Worm (Caenorhabditis elegans): Measurements from ENCODE around the gene Y94H6A.3.

The Y94H6A.3 gene

ce11 chrIV:2708329-2708965 is 32.1 kb downstream of the Y94H6A.3 start:
- peak; percentile 97 for TF ChIP-seq nhr-71 (tag; optimal IDR thresholded peaks at IDR 0.05)
- TF ChIP-seq dsc-1 (tag; optimal IDR thresholded peaks at IDR 0.05) = peak; percentile 73
- TF ChIP-seq nhr-77 (tag; optimal IDR thresholded peaks at IDR 0.05) = peak; percentile 62
- peak; percentile 86 to 90 for TF ChIP-seq lsy-2 (tag; optimal IDR thresholded peaks at IDR 0.05)
- peak; percentile 34 for TF ChIP-seq ceh-8 (GFP tag; optimal IDR thresholded peaks at IDR 0.05)
- peak; percentile 10 for TF ChIP-seq fkh-4 (tag; optimal IDR thresholded peaks at IDR 0.05; ENCODE audit: borderline replicate concordance)
- TF ChIP-seq unc-86 (tag; optimal IDR thresholded peaks at IDR 0.05) = peak; percentile 94
- peak; percentile 95 for TF ChIP-seq snu-23 (GFP tag; optimal IDR thresholded peaks at IDR 0.05)
- TF ChIP-seq irx-1 (tag; optimal IDR thresholded peaks at IDR 0.05) = peak; percentile 74
- peak; percentile 42 for TF ChIP-seq zip-4 (GFP tag; optimal IDR thresholded peaks at IDR 0.05)
- TF ChIP-seq nhr-11 (tag; optimal IDR thresholded peaks at IDR 0.05) = peak; percentile 47
- peak; percentile 83 for TF ChIP-seq pax-3 (tag; optimal IDR thresholded peaks at IDR 0.05)
- TF ChIP-seq fkh-8 (tag; optimal IDR thresholded peaks at IDR 0.05) = peak; percentile 97
- no peak for TF ChIP-seq nhr-76 (tag; optimal IDR thresholded peaks at IDR 0.05)
- no peak for TF ChIP-seq ceh-63 (GFP tag; optimal IDR thresholded peaks at IDR 0.05)
- peak; percentile 46 for TF ChIP-seq ceh-90 (tag; optimal IDR thresholded peaks at IDR 0.05)
- TF ChIP-seq lin-39 (tag; optimal IDR thresholded peaks at IDR 0.05) = no peak
- TF ChIP-seq efl-1 (optimal IDR thresholded peaks at IDR 0.05) = peak; percentile 84 to 90
- peak; percentile 63 to 96 for TF ChIP-seq efl-1 (GFP tag; optimal IDR thresholded peaks at IDR 0.05 in 1 of 2)
- no peak for TF ChIP-seq ceh-88 (GFP tag; IDR thresholded peaks at IDR 0.05)
- no peak for TF ChIP-seq efl-3 (GFP tag; optimal IDR thresholded peaks at IDR 0.05)
- TF ChIP-seq mdl-1 (tag; optimal IDR thresholded peaks at IDR 0.05) = peak; percentile 11 to 94
- TF ChIP-seq lir-3 (tag; optimal IDR thresholded peaks at IDR 0.05; ENCODE audit: poor library complexity) = peak; percentile 79
- TF ChIP-seq swsn-7 (tag; optimal IDR thresholded peaks at IDR 0.05) = peak; percentile 92
- TF ChIP-seq ama-1 (optimal IDR thresholded peaks at IDR 0.05) = peak; percentile 24
- TF ChIP-seq nhr-47 (tag; optimal IDR thresholded peaks at IDR 0.05) = peak; percentile 93
- TF ChIP-seq nhr-12 (tag; optimal IDR thresholded peaks at IDR 0.05) = no peak
- TF ChIP-seq nhr-20 (tag; optimal IDR thresholded peaks at IDR 0.05) = peak; percentile 90
- peak; percentile 87 for TF ChIP-seq nhr-19 (GFP tag; conservative IDR thresholded peaks at IDR 0.05)
- TF ChIP-seq dpl-1 (GFP tag; optimal IDR thresholded peaks at IDR 0.05) = peak; percentile 66 to 71 (median 68)
- peak; percentile 40 for TF ChIP-seq lin-15B (tag; optimal IDR thresholded peaks at IDR 0.05)
- no peak for TF ChIP-seq zag-1 (tag; optimal IDR thresholded peaks at IDR 0.05)
- no peak for TF ChIP-seq sup-37 (GFP tag; optimal IDR thresholded peaks at IDR 0.05)
- TF ChIP-seq sptf-1 (tag; optimal IDR thresholded peaks at IDR 0.05) = no peak
- peak; percentile 77 for TF ChIP-seq isw-1 (GFP tag; IDR thresholded peaks at IDR 0.05)
- TF ChIP-seq snpc-4 (tag; optimal IDR thresholded peaks at IDR 0.05) = peak; percentile 44
- TF ChIP-seq nhr-28 (tag; optimal IDR thresholded peaks at IDR 0.05) = no peak
- no peak for TF ChIP-seq unc-98 (GFP tag; IDR thresholded peaks at IDR 0.05)
- TF ChIP-seq nhr-90 (tag; optimal IDR thresholded peaks at IDR 0.05; ENCODE audit: poor library complexity) = peak; percentile 81
- TF ChIP-seq mep-1 (tag; optimal IDR thresholded peaks at IDR 0.05) = peak; percentile 77
- peak; percentile 95 for TF ChIP-seq rnt-1 (tag; optimal IDR thresholded peaks at IDR 0.05)
- peak; percentile 55 to 91 (median 88) for TF ChIP-seq ceh-82 (tag; optimal IDR thresholded peaks at IDR 0.05)
- peak; percentile 68 for TF ChIP-seq sox-4 (tag; optimal IDR thresholded peaks at IDR 0.05)
- peak in 1 of 2 experiments; percentile 81 for TF ChIP-seq ztf-11 (tag; optimal IDR thresholded peaks at IDR 0.05)
- no peak for TF ChIP-seq tlp-1 (tag; optimal IDR thresholded peaks at IDR 0.05)
- TF ChIP-seq skn-1 (tag; optimal IDR thresholded peaks at IDR 0.05) = peak; percentile 43
- peak; percentile 77 to 86 for TF ChIP-seq lin-35 (GFP tag; optimal IDR thresholded peaks at IDR 0.05)
- TF ChIP-seq unc-130 (tag; optimal IDR thresholded peaks at IDR 0.05) = peak; percentile 30
- peak; percentile 92 for TF ChIP-seq tbx-2 (tag; optimal IDR thresholded peaks at IDR 0.05)
- TF ChIP-seq Y116A8C.19 (tag; optimal IDR thresholded peaks at IDR 0.05; ENCODE audit: borderline replicate concordance) = no peak
- TF ChIP-seq elt-3 (tag; optimal IDR thresholded peaks at IDR 0.05) = peak in 2 of 6 experiments; percentile 26 to 28
- peak; percentile 88 for TF ChIP-seq egl-13 (tag; optimal IDR thresholded peaks at IDR 0.05)
